Worm (Caenorhabditis elegans): Measurements from ENCODE around the gene F32H5.1.

DNA sequence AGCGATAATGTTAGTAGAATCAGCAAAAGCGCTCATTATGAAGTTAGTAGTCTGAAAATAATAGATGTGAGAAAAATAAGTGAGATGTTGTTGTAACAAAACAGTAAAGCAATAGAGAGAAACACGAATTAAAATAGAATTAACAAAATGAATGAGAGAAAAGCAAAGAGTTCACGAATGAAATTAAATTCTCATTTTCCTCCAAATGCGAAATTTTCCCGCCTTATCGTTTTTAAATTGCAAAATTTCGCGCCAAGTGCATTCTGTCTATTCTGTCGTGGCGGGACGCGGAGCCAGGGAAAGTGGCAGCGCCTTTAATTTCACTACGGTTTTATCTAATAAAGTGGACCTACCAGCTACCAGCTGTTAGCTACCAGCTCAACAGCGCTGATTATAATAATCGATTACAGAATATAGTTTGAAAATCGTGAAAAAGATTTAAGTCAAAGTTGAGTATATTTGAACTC lies 45.6 kb downstream of the F32H5.1 start, which contains the start of gene nasp-2:
- TF ChIP-seq pha-4 (tag; optimal IDR thresholded peaks at IDR 0.05) (no peak), ama-1 (optimal IDR thresholded peaks at IDR 0.05) (no peak), ama-1 (GFP tag; optimal IDR thresholded peaks at IDR 0.05) (no peak), nhr-90 (tag; optimal IDR thresholded peaks at IDR 0.05) (no peak), C06A6.2 (GFP tag; conservative IDR thresholded peaks at IDR 0.05) (no peak), lag-1 (GFP tag; IDR thresholded peaks at IDR 0.05) (no peak), dpff-1 (tag; optimal IDR thresholded peaks at IDR 0.05) (no peak), lin-40 (tag; optimal IDR thresholded peaks at IDR 0.05) (no peak), akir-1 (GFP tag; optimal IDR thresholded peaks at IDR 0.05) (no peak), ztf-26 (tag; optimal IDR thresholded peaks at IDR 0.05) (no peak)
